Fruit fly (Drosophila melanogaster) whole organism, adult: Measurements from ENCODE around the gene CG31780.
"Not testable (repeated sequence)": the region's sequence is repeated elsewhere in the genome, so short reads cannot be mapped to it uniquely, and the experiment has no call there.

ENCODE experiments used
- CG11617 ChIP-seq: fragments of 200-800 bp; sonication (Bioruptor generic); optimal IDR thresholded peaks from 2 replicates; lab custom pipeline; 2017; ENCODE audit warnings: mild to moderate bottlenecking, missing biosample characterization, missing genetic modification reagents, missing genetic modification characterization
- CG12768 ChIP-seq: fragments of 200-800 bp; sonication (Bioruptor generic); optimal IDR thresholded peaks from 2 replicates; lab custom pipeline; 2017; ENCODE audit warnings: missing biosample characterization, missing genetic modification characterization, mild to moderate bottlenecking, moderate library complexity, missing genetic modification reagents
- CG14711 ChIP-seq: fragments of 200-800 bp; sonication (Bioruptor generic); optimal IDR thresholded peaks from 2 replicates; lab custom pipeline; 2018; ENCODE audit warnings: missing biosample characterization, mild to moderate bottlenecking, missing genetic modification characterization, moderate library complexity
- CG1620 ChIP-seq: fragments of 200-800 bp; sonication (Bioruptor generic); optimal IDR thresholded peaks from 2 replicates; lab custom pipeline; 2016; ENCODE audit warnings: missing biosample characterization, missing genetic modification characterization
- CG33017 ChIP-seq: fragments of 200-800 bp; sonication (Bioruptor generic); optimal IDR thresholded peaks from 2 replicates; lab custom pipeline; 2018; ENCODE audit warnings: missing biosample characterization, mild to moderate bottlenecking, missing genetic modification characterization, moderate library complexity
- CG5204 ChIP-seq: fragments of 200-800 bp; sonication (Bioruptor generic); optimal IDR thresholded peaks from 2 replicates; lab custom pipeline; 2016; ENCODE audit warnings: missing biosample characterization, missing genetic modification characterization
- CG7045 ChIP-seq: fragments of 200-800 bp; sonication (Bioruptor generic); optimal IDR thresholded peaks from 2 replicates; lab custom pipeline; 2017; ENCODE audit warnings: missing biosample characterization, mild to moderate bottlenecking, missing genetic modification characterization
- CG7101 ChIP-seq: fragments of 200-800 bp; sonication (Bioruptor generic); optimal IDR thresholded peaks from 2 replicates; lab custom pipeline; 2018; ENCODE audit warnings: missing biosample characterization, mild to moderate bottlenecking, missing genetic modification characterization, moderate library complexity
- Clk ChIP-seq: fragments of 200-800 bp; sonication (Bioruptor generic); optimal IDR thresholded peaks from 2 replicates; lab custom pipeline; 2017; ENCODE audit warnings: missing biosample characterization, missing genetic modification characterization
- Crg-1 ChIP-seq: fragments of 200-800 bp; sonication (Bioruptor generic); optimal IDR thresholded peaks from 2 replicates; lab custom pipeline; 2016; ENCODE audit warnings: missing biosample characterization, missing genetic modification characterization
- Hr96 ChIP-seq: fragments of 200-800 bp; sonication (Bioruptor generic); optimal IDR thresholded peaks from 2 replicates; lab custom pipeline; 2016; ENCODE audit warnings: missing biosample characterization, missing genetic modification characterization
- Mnt ChIP-seq: fragments of 200-800 bp; sonication (Bioruptor generic); optimal IDR thresholded peaks from 2 replicates; lab custom pipeline; 2016; ENCODE audit warnings: missing biosample characterization, mild to moderate bottlenecking, missing genetic modification characterization
- bab1 ChIP-seq: fragments of 200-800 bp; sonication (Bioruptor generic); optimal IDR thresholded peaks from 3 replicates; lab custom pipeline; 2019; ENCODE audit warnings: missing biosample characterization, mild to moderate bottlenecking, missing genetic modification characterization, moderate library complexity
- cic ChIP-seq: fragments of 200-800 bp; sonication (Bioruptor generic); optimal IDR thresholded peaks from 2 replicates; lab custom pipeline; 2017; ENCODE audit warnings: missing biosample characterization, mild to moderate bottlenecking, missing genetic modification characterization, moderate library complexity
- cnc ChIP-seq, 2 experiments: fragments of >200 bp; optimal IDR thresholded peaks; 2 replicates each; lab custom pipeline; 2017
- ovo ChIP-seq: fragments of 200-800 bp; sonication (Bioruptor generic); optimal IDR thresholded peaks from 2 replicates; lab custom pipeline; 2016; ENCODE audit warnings: missing biosample characterization, missing genetic modification characterization
- pad ChIP-seq: fragments of 200-800 bp; sonication (Bioruptor generic); optimal IDR thresholded peaks from 3 replicates; lab custom pipeline; 2017; ENCODE audit warnings: missing biosample characterization, missing genetic modification characterization, mild to moderate bottlenecking, moderate library complexity, missing genetic modification reagents
- tj ChIP-seq: fragments of 200-800 bp; sonication (Bioruptor generic); optimal IDR thresholded peaks from 3 replicates; lab custom pipeline; 2017; ENCODE audit warnings: missing biosample characterization, mild to moderate bottlenecking, missing genetic modification characterization, moderate library complexity
- toe ChIP-seq: fragments of 200-800 bp; sonication (Bioruptor generic); optimal IDR thresholded peaks from 2 replicates; lab custom pipeline; 2016; ENCODE audit warnings: missing biosample characterization, missing genetic modification characterization

Gene CG31780

DNA sequence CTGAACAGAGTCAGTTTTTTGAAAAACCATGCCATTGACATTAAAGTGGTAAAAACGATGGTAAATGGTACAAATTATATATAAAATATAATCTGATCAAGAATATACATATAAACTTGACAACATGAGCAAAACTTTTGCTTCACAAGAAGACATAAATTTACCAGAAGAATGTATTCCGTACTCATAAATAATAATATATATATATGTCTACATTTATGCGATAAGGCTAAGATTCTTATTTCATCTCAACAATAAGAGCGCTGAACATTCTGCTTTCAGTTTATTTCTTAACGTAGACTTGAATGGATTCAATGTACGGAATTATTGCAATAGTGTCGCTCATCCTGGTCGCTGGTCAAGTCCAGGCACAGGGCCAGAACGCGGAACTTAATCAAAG lies at the start of gene CG31780:
TSS of gene CG31780 (plus strand) at position 301 of the 400 bp plus-strand sequence.
- not testable (repeated sequence) for TF ChIP-seq Hr96, CG1620, CG7045 (GFP tag; lab: Kevin White, UChicago)

DNA sequence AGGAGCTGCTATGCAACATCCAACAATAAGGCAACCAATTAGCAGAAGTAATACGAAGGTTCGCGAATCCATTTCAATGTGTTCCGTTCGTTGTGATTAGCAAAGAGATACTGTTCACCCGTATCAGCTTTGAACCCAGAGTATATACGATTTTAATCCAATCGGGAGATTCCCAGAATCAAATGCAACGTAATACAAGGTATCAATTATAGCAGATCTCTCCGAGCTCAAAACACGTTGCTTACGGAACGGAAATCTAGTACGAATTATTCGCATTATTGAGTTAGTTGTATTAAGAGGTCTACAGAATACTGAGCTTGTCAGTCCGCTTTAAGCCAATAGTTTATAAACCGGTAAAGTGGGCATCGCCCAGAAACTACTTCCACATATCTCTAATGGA lies 36.5 kb upstream of the CG31780 start, which contains the start of gene CG44141:
TSS of gene CG44141 (minus strand) at position 101 of the 400 bp plus-strand sequence.
- TF ChIP-seq Clk (GFP tag; lab: Kevin White, UChicago); Mnt; tj (GFP tag; lab: Kevin White, UChicago): not testable (repeated sequence)

DNA sequence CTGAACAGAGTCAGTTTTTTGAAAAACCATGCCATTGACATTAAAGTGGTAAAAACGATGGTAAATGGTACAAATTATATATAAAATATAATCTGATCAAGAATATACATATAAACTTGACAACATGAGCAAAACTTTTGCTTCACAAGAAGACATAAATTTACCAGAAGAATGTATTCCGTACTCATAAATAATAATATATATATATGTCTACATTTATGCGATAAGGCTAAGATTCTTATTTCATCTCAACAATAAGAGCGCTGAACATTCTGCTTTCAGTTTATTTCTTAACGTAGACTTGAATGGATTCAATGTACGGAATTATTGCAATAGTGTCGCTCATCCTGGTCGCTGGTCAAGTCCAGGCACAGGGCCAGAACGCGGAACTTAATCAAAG lies 35.1 kb upstream of the CG31780 start, which contains the start of gene CG18477:
TSS of gene CG18477 (plus strand) at position 301 of the 400 bp plus-strand sequence.
- not testable (repeated sequence) for TF ChIP-seq Mnt; ovo (GFP tag; lab: Kevin White, UChicago); CG14711 (tag; lab: Kevin White, UChicago)

DNA sequence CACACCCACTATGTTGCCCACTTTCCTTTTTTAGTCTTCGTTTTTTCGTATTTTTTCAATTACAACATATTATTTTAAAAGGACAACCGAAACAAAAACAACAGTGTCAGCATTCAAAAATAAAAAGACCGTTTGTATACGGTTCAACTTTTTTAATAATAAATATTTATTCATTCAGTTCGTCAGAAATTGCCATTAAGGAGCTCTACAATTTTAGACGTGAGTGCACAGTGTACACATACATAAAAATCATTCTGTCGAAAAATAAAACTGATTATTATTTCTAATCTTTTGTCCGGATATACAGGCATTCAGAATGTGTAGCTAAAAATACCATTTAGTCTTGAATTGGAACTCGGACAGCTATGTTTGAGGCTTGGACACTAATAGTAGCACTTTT lies 26.0 kb upstream of the CG31780 start, which contains the start of gene CG18478:
TSS of gene CG18478 (plus strand) at position 301 of the 400 bp plus-strand sequence.
- not testable (repeated sequence) for TF ChIP-seq Hr96 (GFP tag; lab: Kevin White, UChicago); CG14711 (tag; lab: Kevin White, UChicago); CG11617 (GFP tag; lab: Kevin White, UChicago)

DNA sequence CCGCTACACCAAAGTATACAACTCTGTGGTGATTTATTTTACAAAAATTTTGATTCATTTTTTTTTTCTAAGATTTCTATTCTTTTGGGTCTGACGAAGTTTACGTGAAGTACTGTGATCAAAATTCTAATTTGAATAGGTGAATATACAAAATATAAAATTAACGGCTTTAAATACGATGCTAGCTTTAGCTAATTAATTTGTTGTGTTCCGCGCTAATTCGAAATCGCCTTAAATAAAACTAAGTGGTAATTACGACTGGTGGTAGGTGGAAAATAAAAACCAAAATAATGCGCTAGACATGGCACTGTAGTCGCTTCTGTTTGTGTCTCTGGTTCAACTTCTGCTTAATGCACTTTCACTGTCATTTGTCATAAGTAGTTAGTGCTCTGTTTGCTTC lies 19.8 kb upstream of the CG31780 start, which contains the start of gene CG43923:
TSS of gene CG43923 (minus strand) at position 101 of the 400 bp plus-strand sequence.
- not testable (repeated sequence) for TF ChIP-seq cnc (optimal IDR thresholded peaks at IDR 0.05; lab: Kevin White, UChicago); CG7045 (GFP tag; lab: Kevin White, UChicago); CG7101

DNA sequence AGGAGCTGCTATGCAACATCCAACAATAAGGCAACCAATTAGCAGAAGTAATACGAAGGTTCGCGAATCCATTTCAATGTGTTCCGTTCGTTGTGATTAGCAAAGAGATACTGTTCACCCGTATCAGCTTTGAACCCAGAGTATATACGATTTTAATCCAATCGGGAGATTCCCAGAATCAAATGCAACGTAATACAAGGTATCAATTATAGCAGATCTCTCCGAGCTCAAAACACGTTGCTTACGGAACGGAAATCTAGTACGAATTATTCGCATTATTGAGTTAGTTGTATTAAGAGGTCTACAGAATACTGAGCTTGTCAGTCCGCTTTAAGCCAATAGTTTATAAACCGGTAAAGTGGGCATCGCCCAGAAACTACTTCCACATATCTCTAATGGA lies 1.5 kb upstream of the CG31780 start, which contains the start of gene CG44140:
TSS of gene CG44140 (minus strand) at position 101 of the 400 bp plus-strand sequence.
- TF ChIP-seq CG7101; Mnt; ovo (GFP tag; lab: Kevin White, UChicago): not testable (repeated sequence)

DNA sequence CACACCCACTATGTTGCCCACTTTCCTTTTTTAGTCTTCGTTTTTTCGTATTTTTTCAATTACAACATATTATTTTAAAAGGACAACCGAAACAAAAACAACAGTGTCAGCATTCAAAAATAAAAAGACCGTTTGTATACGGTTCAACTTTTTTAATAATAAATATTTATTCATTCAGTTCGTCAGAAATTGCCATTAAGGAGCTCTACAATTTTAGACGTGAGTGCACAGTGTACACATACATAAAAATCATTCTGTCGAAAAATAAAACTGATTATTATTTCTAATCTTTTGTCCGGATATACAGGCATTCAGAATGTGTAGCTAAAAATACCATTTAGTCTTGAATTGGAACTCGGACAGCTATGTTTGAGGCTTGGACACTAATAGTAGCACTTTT lies 9.0 kb downstream of the CG31780 start, which contains the start of gene CG31827:
TSS of gene CG31827 (plus strand) at position 301 of the 400 bp plus-strand sequence.
- not testable (repeated sequence) for TF ChIP-seq CG5204, bab1, Clk (GFP tag; lab: Kevin White, UChicago)

DNA sequence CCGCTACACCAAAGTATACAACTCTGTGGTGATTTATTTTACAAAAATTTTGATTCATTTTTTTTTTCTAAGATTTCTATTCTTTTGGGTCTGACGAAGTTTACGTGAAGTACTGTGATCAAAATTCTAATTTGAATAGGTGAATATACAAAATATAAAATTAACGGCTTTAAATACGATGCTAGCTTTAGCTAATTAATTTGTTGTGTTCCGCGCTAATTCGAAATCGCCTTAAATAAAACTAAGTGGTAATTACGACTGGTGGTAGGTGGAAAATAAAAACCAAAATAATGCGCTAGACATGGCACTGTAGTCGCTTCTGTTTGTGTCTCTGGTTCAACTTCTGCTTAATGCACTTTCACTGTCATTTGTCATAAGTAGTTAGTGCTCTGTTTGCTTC lies 15.2 kb downstream of the CG31780 start, which contains the start of gene CG43924:
TSS of gene CG43924 (minus strand) at position 101 of the 400 bp plus-strand sequence.
- not testable (repeated sequence) for TF ChIP-seq Hr96 (GFP tag; lab: Kevin White, UChicago); cic (GFP tag; lab: Kevin White, UChicago); CG33017 (tag; lab: Kevin White, UChicago)

DNA sequence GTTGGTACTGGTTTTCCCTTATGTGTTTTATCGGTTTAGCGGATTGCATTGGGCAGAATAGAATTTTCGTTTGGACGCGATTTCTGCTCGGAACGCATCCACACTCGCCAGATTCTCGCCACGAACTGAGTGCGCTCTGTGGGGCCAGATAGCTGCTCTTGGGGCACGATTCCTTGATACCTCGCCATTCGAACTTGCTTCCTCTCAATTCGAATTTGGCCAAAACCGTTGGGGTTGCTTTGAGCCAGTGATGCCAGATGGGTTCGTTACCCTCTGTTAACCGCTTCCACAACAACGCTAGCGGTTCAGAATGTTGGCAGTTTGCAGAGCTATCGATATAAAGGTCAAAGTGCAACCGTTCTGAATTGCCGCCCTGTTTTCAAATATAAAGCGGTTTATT lies 22.3 kb downstream of the CG31780 start, which contains the start of gene stol:
TSS of gene stol (minus strand) at position 101 of the 400 bp plus-strand sequence.
- TF ChIP-seq CG11617 (GFP tag; lab: Kevin White, UChicago); cnc (optimal IDR thresholded peaks at IDR 0.05; lab: Kevin White, UChicago); CG7101: not testable (repeated sequence)

DNA sequence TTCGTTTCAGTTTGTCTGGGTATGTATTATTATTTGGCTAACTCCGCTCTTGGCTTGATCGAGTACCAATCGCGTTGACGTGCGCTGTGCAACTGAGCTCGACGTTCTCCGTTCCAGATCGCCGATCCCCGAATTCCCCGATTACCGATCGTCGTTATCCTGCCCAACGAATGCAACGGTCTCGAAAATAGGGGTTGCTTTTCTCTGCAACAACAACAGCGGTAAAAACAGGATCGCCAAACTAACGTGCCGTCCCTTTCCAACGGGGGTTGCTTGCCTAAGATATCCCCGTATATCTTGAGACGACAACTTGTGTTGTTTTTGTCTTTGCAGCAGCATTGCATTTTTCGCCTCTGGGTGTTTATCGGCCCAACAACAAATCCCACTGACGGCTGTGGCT lies 35.8 kb downstream of the CG31780 start:
- no peak for TF ChIP-seq cnc (optimal IDR thresholded peaks at IDR 0.05; lab: Kevin White, UChicago)
- TF ChIP-seq pad = no peak
- no peak for TF ChIP-seq ovo (GFP tag; lab: Kevin White, UChicago)
- no peak for TF ChIP-seq CG11617 (GFP tag; lab: Kevin White, UChicago)
- TF ChIP-seq Mnt = no peak
- no peak for TF ChIP-seq CG7101
- no peak for TF ChIP-seq tj (GFP tag; lab: Kevin White, UChicago)
- TF ChIP-seq toe = no peak
- no peak for TF ChIP-seq CG5204 (GFP tag; lab: Kevin White, UChicago)
- no peak for TF ChIP-seq Clk (GFP tag; lab: Kevin White, UChicago)
- TF ChIP-seq CG14711 (tag; lab: Kevin White, UChicago) = no peak
- TF ChIP-seq bab1 (GFP tag; lab: Kevin White, UChicago) = no peak
- TF ChIP-seq CG7045 (GFP tag; lab: Kevin White, UChicago) = no peak
- TF ChIP-seq CG33017 (tag; lab: Kevin White, UChicago) = no peak
- TF ChIP-seq Crg-1 (GFP tag; lab: Kevin White, UChicago) = no peak
- no peak for TF ChIP-seq CG1620 (GFP tag; lab: Kevin White, UChicago)
- no peak for TF ChIP-seq Hr96 (GFP tag; lab: Kevin White, UChicago)
- no peak for TF ChIP-seq CG12768 (GFP tag; lab: Kevin White, UChicago)
